Fruit fly (Drosophila melanogaster) whole organism, embryonic: ENCODE results near the gene CG15916.

Source experiments
- Adf1 ChIP-seq: fragments of 200-800 bp; sonication (Bioruptor generic); IDR thresholded peaks from 2 replicates; pipeline ENCODE4 v1.3.6; 2022; ENCODE audit warnings: missing biosample characterization, missing genetic modification characterization
- Atf-2 ChIP-seq: fragments of 200-800 bp; sonication (Bioruptor generic); optimal IDR thresholded peaks from 2 replicates; lab custom pipeline; 2016; ENCODE audit warnings: missing biosample characterization, missing genetic modification characterization
- Atf3 ChIP-seq: fragments of 200-800 bp; sonication (Bioruptor generic); optimal IDR thresholded peaks from 3 replicates; lab custom pipeline; 2016; ENCODE audit warnings: missing biosample characterization, missing genetic modification characterization
- B-H1 ChIP-seq: fragments of 200-800 bp; sonication (Bioruptor generic); IDR thresholded peaks from 3 replicates; pipeline ENCODE4 v1.3.6; 2022; ENCODE audit warnings: missing biosample characterization, missing genetic modification characterization
- CG12236 ChIP-seq: fragments of 200-800 bp; sonication (Bioruptor generic); optimal IDR thresholded peaks from 2 replicates; lab custom pipeline; 2016; ENCODE audit warnings: missing biosample characterization, missing genetic modification characterization
- CG17612 ChIP-seq: fragments of 200-800 bp; sonication (Bioruptor generic); IDR thresholded peaks from 2 replicates; pipeline ENCODE4 v1.3.6; 2022; ENCODE audit warnings: missing biosample characterization, missing genetic modification characterization
- CG1832 ChIP-seq: fragments of 200-800 bp; sonication (Bioruptor generic); optimal IDR thresholded peaks from 2 replicates; lab custom pipeline; 2017; ENCODE audit warnings: missing biosample characterization, mild to moderate bottlenecking, missing genetic modification characterization, inconsistent platforms
- CG7372 ChIP-seq: fragments of 200-800 bp; sonication (Bioruptor generic); IDR thresholded peaks from 2 replicates; pipeline ENCODE4 v1.3.6; 2022; ENCODE audit warnings: missing biosample characterization, missing genetic modification characterization
- Neu2 ChIP-seq: fragments of 200-800 bp; sonication (Bioruptor generic); optimal IDR thresholded peaks from 3 replicates; lab custom pipeline; 2016; ENCODE audit warnings: missing biosample characterization, missing genetic modification characterization, borderline replicate concordance
- br ChIP-seq: fragments of >200 bp; optimal IDR thresholded peaks from 2 replicates; lab custom pipeline; 2017
- cg ChIP-seq: fragments of 200-800 bp; sonication (Bioruptor generic); optimal IDR thresholded peaks from 3 replicates; lab custom pipeline; 2019; ENCODE audit warnings: missing biosample characterization, mild to moderate bottlenecking, missing genetic modification characterization, moderate library complexity
- corto ChIP-seq: fragments of 200-800 bp; sonication (Bioruptor generic); optimal IDR thresholded peaks from 2 replicates; lab custom pipeline; 2016; ENCODE audit warnings: missing biosample characterization, mild to moderate bottlenecking, missing genetic modification characterization, moderate library complexity
- fd3F ChIP-seq: fragments of 200-800 bp; sonication (Bioruptor generic); optimal IDR thresholded peaks from 2 replicates; lab custom pipeline; 2018; ENCODE audit warnings: missing biosample characterization, mild to moderate bottlenecking, missing genetic modification characterization, moderate library complexity

DNA sequence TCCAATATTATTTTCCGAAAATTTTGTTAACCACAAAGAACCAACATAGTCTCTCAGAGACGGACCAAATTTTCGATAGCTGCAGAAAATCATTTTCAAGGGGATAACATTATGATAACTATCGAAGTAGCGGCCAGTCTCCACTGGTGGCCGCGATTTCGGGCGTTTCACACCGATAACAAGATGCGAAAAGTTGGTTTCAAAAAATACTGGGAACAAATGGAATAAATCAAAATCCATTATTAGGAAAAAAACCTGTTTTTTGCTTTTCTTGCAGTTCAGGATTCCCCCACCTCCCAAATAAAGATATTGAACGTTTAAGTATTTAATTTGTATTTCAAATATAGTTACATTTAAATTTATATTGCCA lies 3.2 kb upstream of the CG15916 start, which contains the start of gene tay:
- TF ChIP-seq fd3F (GFP tag; lab: Kevin White, UChicago) (no peak), CG12236 (GFP tag; lab: Kevin White, UChicago) (no peak), CG1832 (GFP tag; lab: Kevin White, UChicago) (no peak), Adf1 (GFP tag; lab: Robert Waterston, UW) (no peak), Neu2 (GFP tag; lab: Kevin White, UChicago) (no peak), corto (no peak), CG7372 (GFP tag; lab: Robert Waterston, UW) (no peak), Atf3 (no peak), CG17612 (GFP tag; lab: Robert Waterston, UW) (no peak), cg (GFP tag; lab: Kevin White, UChicago) (no peak), Atf-2 (GFP tag; lab: Kevin White, UChicago) (no peak), br (lab: Kevin White, UChicago) (no peak), B-H1 (GFP tag; lab: Robert Waterston, UW) (no peak)
